Worm (Caenorhabditis elegans) whole organism, mixed stage, embryonic: ENCODE measurements around the gene crls-1.

Experiments used
- ces-1 ChIP-seq: fragments of 150-350 bp; optimal IDR thresholded peaks from 2 replicates; lab custom pipeline; 2014; ENCODE audit warnings: missing biosample characterization, missing genetic modification reagents, missing genetic modification characterization
- elt-3 ChIP-seq: fragments of 150-350 bp; optimal IDR thresholded peaks from 2 replicates; lab custom pipeline; 2014; ENCODE audit warnings: missing biosample characterization, missing genetic modification characterization
- flh-1 ChIP-seq: fragments of 200-800 bp; sonication (Bioruptor generic); optimal IDR thresholded peaks from 2 replicates; lab custom pipeline; 2018; ENCODE audit warnings: mild to moderate bottlenecking, missing genetic modification characterization, moderate library complexity, missing compliant biosample characterization
- hlh-1 ChIP-seq: fragments of 150-350 bp; optimal IDR thresholded peaks from 2 replicates; lab custom pipeline; 2014; ENCODE audit warnings: missing biosample characterization, missing genetic modification reagents, missing genetic modification characterization
- nhr-12 ChIP-seq: fragments of 150-350 bp; optimal IDR thresholded peaks from 2 replicates; lab custom pipeline; 2014; ENCODE audit warnings: missing biosample characterization, missing genetic modification characterization
- nhr-28 ChIP-seq: fragments of 150-350 bp; optimal IDR thresholded peaks from 2 replicates; lab custom pipeline; 2014; ENCODE audit warnings: missing biosample characterization, missing genetic modification characterization
- pha-4 ChIP-seq: fragments of 150-350 bp; optimal IDR thresholded peaks from 2 replicates; lab custom pipeline; 2018; ENCODE audit warnings: missing biosample characterization, missing genetic modification reagents, missing genetic modification characterization
- snpc-4 ChIP-seq: fragments of 150-350 bp; optimal IDR thresholded peaks from 2 replicates; lab custom pipeline; 2014; ENCODE audit warnings: missing biosample characterization, missing genetic modification characterization
- sptf-1 ChIP-seq: sonication (generic microtip); optimal IDR thresholded peaks from 2 replicates; lab custom pipeline; 2017; ENCODE audit warnings: mild to moderate bottlenecking, missing genetic modification characterization, moderate library complexity, missing compliant biosample characterization
- unc-120 ChIP-seq: sonication (generic microtip); optimal IDR thresholded peaks from 2 replicates; lab custom pipeline; 2017; ENCODE audit warnings: missing genetic modification characterization, missing compliant biosample characterization; ENCODE audit not compliant: poor library complexity, severe bottlenecking
- unc-39 ChIP-seq: fragments of 150-350 bp; optimal IDR thresholded peaks from 2 replicates; lab custom pipeline; 2014; ENCODE audit warnings: missing biosample characterization, missing genetic modification characterization
- unc-62 ChIP-seq: fragments of 150-350 bp; optimal IDR thresholded peaks from 2 replicates; lab custom pipeline; 2014; ENCODE audit warnings: missing biosample characterization, missing genetic modification reagents, missing genetic modification characterization
- ztf-11 ChIP-seq: fragments of 150-350 bp; optimal IDR thresholded peaks from 2 replicates; lab custom pipeline; 2014; ENCODE audit warnings: missing biosample characterization, missing genetic modification characterization

ce11 chrIII:937961-938360 is 28.3 kb upstream of the crls-1 start, which contains the start of gene fbxa-56:
- TF ChIP-seq flh-1 (GFP tag; lab: Kevin White, UChicago) (no peak), nhr-28 (tag; lab: Kevin White, UChicago) (no peak), snpc-4 (no peak), unc-39 (tag; lab: Kevin White, UChicago) (no peak), elt-3 (tag; lab: Kevin White, UChicago) (no peak), ztf-11 (tag; lab: Kevin White, UChicago) (no peak), sptf-1 (tag; lab: Kevin White, UChicago) (no peak), ces-1 (GFP tag; lab: Kevin White, UChicago) (no peak), nhr-12 (tag; lab: Kevin White, UChicago) (no peak), pha-4 (tag; lab: Kevin White, UChicago) (no peak), unc-120 (tag; lab: Kevin White, UChicago) (no peak), unc-62 (GFP tag; lab: Kevin White, UChicago) (no peak), hlh-1 (tag; lab: Kevin White, UChicago) (no peak)
